Worm (Caenorhabditis elegans): ENCODE results near the gene irld-17.

Gene irld-17

ce11 chrV:1607790-1608189 lies 24.0 kb upstream of the irld-17 start, which contains the start of gene nhr-178 (continued):
- no peak for TF ChIP-seq lin-13 (GFP tag; optimal IDR thresholded peaks at IDR 0.05)
- TF ChIP-seq irx-1 (tag; optimal IDR thresholded peaks at IDR 0.05): no peak
- TF ChIP-seq fos-1 (tag; optimal IDR thresholded peaks at IDR 0.05): no peak

- TF ChIP-seq unc-86 (tag; optimal IDR thresholded peaks at IDR 0.05): no peak
- peak; percentile 45 for TF ChIP-seq elt-2 (tag; optimal IDR thresholded peaks at IDR 0.05)
- no peak for TF ChIP-seq alr-1 (tag; optimal IDR thresholded peaks at IDR 0.05; ENCODE audit: borderline replicate concordance)
- no peak for TF ChIP-seq unc-130 (tag; optimal IDR thresholded peaks at IDR 0.05)
- TF ChIP-seq nhr-84 (tag; optimal IDR thresholded peaks at IDR 0.05): no peak
- TF ChIP-seq nhr-11 (tag; optimal IDR thresholded peaks at IDR 0.05): no peak
- peak; percentile 28 for TF ChIP-seq blmp-1 (tag; optimal IDR thresholded peaks at IDR 0.05)
- TF ChIP-seq zag-1 (tag; optimal IDR thresholded peaks at IDR 0.05): no peak
- peak; percentile 66 for TF ChIP-seq nhr-85 (tag)
- peak; percentile 19 for TF ChIP-seq snu-23 (GFP tag; optimal IDR thresholded peaks at IDR 0.05)
- TF ChIP-seq lin-35 (GFP tag; optimal IDR thresholded peaks at IDR 0.05): peak in 1 of 2 experiments; percentile 1
- TF ChIP-seq ztf-11 (tag; optimal IDR thresholded peaks at IDR 0.05): no peak
- TF ChIP-seq C16A3.4 (tag; optimal IDR thresholded peaks at IDR 0.05): no peak
- peak; percentile 10 for TF ChIP-seq nhr-90 (tag; optimal IDR thresholded peaks at IDR 0.05; ENCODE audit: poor library complexity)
- no peak for TF ChIP-seq nhr-47 (tag; optimal IDR thresholded peaks at IDR 0.05)
Observed at ce11 chrV:1610097-1610496, 21.7 kb upstream of the irld-17 start, which contains the start of gene nhr-177. Gene nhr-177, plus strand, starts transcription at chrV:1610263.

ce11 chrV:1611570-1611969 lies 20.2 kb upstream of the irld-17 start:
- TF ChIP-seq fkh-8 (tag; optimal IDR thresholded peaks at IDR 0.05): no peak
- no peak for TF ChIP-seq C34B4.2 (tag; optimal IDR thresholded peaks at IDR 0.05)
- no peak for TF ChIP-seq unc-98 (GFP tag; IDR thresholded peaks at IDR 0.05)
- TF ChIP-seq nhr-84 (tag; optimal IDR thresholded peaks at IDR 0.05): no peak

- no peak for TF ChIP-seq Y116A8C.19 (tag; optimal IDR thresholded peaks at IDR 0.05; ENCODE audit: borderline replicate concordance)
- no peak for TF ChIP-seq unc-30 (tag; optimal IDR thresholded peaks at IDR 0.05)
- TF ChIP-seq lin-14 (GFP tag; optimal IDR thresholded peaks at IDR 0.05): no peak
- no peak for TF ChIP-seq dsc-1 (tag; optimal IDR thresholded peaks at IDR 0.05)
- no peak for TF ChIP-seq swsn-7 (tag; optimal IDR thresholded peaks at IDR 0.05)
- no peak for TF ChIP-seq ets-5 (GFP tag; IDR thresholded peaks at IDR 0.05)
- no peak for TF ChIP-seq tbx-2 (tag; optimal IDR thresholded peaks at IDR 0.05)
- no peak for TF ChIP-seq efl-3 (GFP tag; optimal IDR thresholded peaks at IDR 0.05)
- no peak for TF ChIP-seq lin-39 (tag; optimal IDR thresholded peaks at IDR 0.05)
- TF ChIP-seq F16B12.6 (tag; optimal IDR thresholded peaks at IDR 0.05): no peak
- TF ChIP-seq snpc-4 (tag; optimal IDR thresholded peaks at IDR 0.05): no peak
- TF ChIP-seq nhr-20 (tag; optimal IDR thresholded peaks at IDR 0.05): no peak
- no peak for TF ChIP-seq sox-4 (tag; optimal IDR thresholded peaks at IDR 0.05)
Observed at ce11 chrV:1614726-1615125, 17.1 kb upstream of the irld-17 start, which contains the start of gene srbc-41. Gene srbc-41, minus strand, starts transcription at chrV:1614826.

ce11 chrV:1618760-1619159 lies 13.1 kb upstream of the irld-17 start, which contains the start of gene nhr-179:
Gene nhr-179, minus strand, starts transcription at chrV:1618860.
- TF ChIP-seq lin-35 (GFP tag; optimal IDR thresholded peaks at IDR 0.05): no peak
- TF ChIP-seq nhr-84 (tag; optimal IDR thresholded peaks at IDR 0.05): no peak
- no peak for TF ChIP-seq fos-1 (tag; optimal IDR thresholded peaks at IDR 0.05)
- no peak for TF ChIP-seq skn-1 (tag; optimal IDR thresholded peaks at IDR 0.05)
- TF ChIP-seq Y116A8C.19 (tag; optimal IDR thresholded peaks at IDR 0.05; ENCODE audit: borderline replicate concordance): no peak
- no peak for TF ChIP-seq ceh-8 (GFP tag; optimal IDR thresholded peaks at IDR 0.05)
- TF ChIP-seq pax-3 (tag; optimal IDR thresholded peaks at IDR 0.05): no peak
- TF ChIP-seq ztf-4 (tag; optimal IDR thresholded peaks at IDR 0.05): no peak
